Worm (Caenorhabditis elegans): ENCODE measurements around the gene F19B10.10.

Gene F19B10.10

ce11 chrII:3682770-3683234, 1.6 kb upstream of the F19B10.10 start, which contains the start of gene F19B10.1 (continued):
- TF ChIP-seq mcd-1 (GFP tag; IDR thresholded peaks at IDR 0.05) (peak; percentile 66; the same call in 1 of the 2 replicates), snpc-4 (GFP tag; optimal IDR thresholded peaks at IDR 0.05) (no peak), snpc-4 (tag; optimal IDR thresholded peaks at IDR 0.05) (peak in 1 of 4 experiments; percentile 62), attf-5 (GFP tag; optimal IDR thresholded peaks at IDR 0.05) (peak; percentile 66), Y53F4B.3 (GFP tag; IDR thresholded peaks at IDR 0.05) (no peak)

DNA sequence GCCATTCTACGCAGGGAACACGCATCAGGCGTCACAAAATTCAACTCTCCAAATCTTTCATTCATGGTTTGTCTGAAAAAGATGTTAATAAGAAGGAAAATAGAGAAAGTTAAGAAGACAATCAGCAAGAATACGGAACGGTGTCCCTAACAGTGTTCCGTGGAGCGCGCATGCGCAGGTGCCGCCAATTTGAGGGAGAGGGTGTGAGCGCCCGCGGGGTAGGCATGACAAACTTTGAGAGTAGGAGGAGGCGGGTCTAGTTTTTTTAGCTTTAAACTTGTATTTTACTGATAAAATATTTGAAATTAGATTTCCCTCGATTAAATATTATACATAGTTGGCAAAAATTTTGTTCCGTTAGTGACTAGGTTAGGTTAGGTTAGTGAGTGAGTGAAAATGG, 849 bp downstream of the F19B10.10 start:
- TF ChIP-seq madf-8 (GFP tag; conservative IDR thresholded peaks at IDR 0.05) (peak; percentile 70), efl-1 (GFP tag; optimal IDR thresholded peaks at IDR 0.05) (peak; percentile 75), somi-1 (GFP tag; optimal IDR thresholded peaks at IDR 0.05) (no peak), rpc-1 (optimal IDR thresholded peaks at IDR 0.05) (no peak), rpc-1 (tag; optimal IDR thresholded peaks at IDR 0.05) (no peak), xnd-1 (tag; optimal IDR thresholded peaks at IDR 0.05) (peak; percentile 34), dpl-1 (GFP tag; optimal IDR thresholded peaks at IDR 0.05) (peak; percentile 34), lin-40 (tag; optimal IDR thresholded peaks at IDR 0.05) (no peak), ztf-3 (GFP tag; optimal IDR thresholded peaks at IDR 0.05) (no peak), let-526 (GFP tag; IDR thresholded peaks at IDR 0.05) (no peak), ceh-100 (GFP tag; IDR thresholded peaks at IDR 0.05) (no peak), egl-44 (GFP tag; IDR thresholded peaks at IDR 0.05) (no peak), unc-62 (GFP tag; optimal IDR thresholded peaks at IDR 0.05) (no peak), Y79H2A.3 (GFP tag; conservative IDR thresholded peaks at IDR 0.05) (no peak), mxl-1 (tag; optimal IDR thresholded peaks at IDR 0.05) (no peak), ekl-4 (GFP tag; IDR thresholded peaks at IDR 0.05) (no peak), rcor-1 (GFP tag; IDR thresholded peaks at IDR 0.05) (no peak), lsl-1 (GFP tag; optimal IDR thresholded peaks at IDR 0.05) (no peak), C17E4.6 (GFP tag; IDR thresholded peaks at IDR 0.05) (no peak), madf-6 (GFP tag; IDR thresholded peaks at IDR 0.05) (peak; percentile 86), hmg-1.2 (GFP tag; IDR thresholded peaks at IDR 0.05) (peak; percentile 10; the same call in 1 of the 2 replicates)

DNA sequence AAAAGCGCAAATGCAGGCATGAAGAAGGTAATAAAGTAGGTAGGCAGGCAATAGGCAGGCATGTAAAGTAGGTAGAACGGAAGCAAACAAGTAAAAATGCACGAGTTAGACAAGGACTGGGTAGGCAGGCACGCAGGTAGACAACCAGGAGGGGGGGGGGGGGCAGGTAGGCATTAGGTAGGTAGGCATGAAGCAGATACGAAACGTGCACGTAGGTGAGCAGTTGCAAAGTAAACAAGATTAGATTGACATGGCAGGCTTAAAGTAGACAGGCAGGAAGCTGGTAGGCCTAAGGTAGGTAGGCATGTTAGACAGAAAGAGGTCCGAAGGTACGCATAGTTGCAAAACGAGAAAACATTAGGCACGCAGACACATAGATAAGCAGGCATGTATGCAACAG, 2.2 kb downstream of the F19B10.10 start:
- TF ChIP-seq lin-40 (tag; optimal IDR thresholded peaks at IDR 0.05) (no peak), mcd-1 (GFP tag; IDR thresholded peaks at IDR 0.05) (no peak), ZK185.1 (tag; optimal IDR thresholded peaks at IDR 0.05; ENCODE audit: poor library complexity, severe bottlenecking) (no peak), atf-7 (tag; optimal IDR thresholded peaks at IDR 0.05) (no peak), ceh-100 (GFP tag; IDR thresholded peaks at IDR 0.05) (no peak), zim-3 (tag; optimal IDR thresholded peaks at IDR 0.05) (no peak), akir-1 (GFP tag; optimal IDR thresholded peaks at IDR 0.05) (no peak), T26A5.8 (tag; optimal IDR thresholded peaks at IDR 0.05) (no peak), B0336.3 (GFP tag; IDR thresholded peaks at IDR 0.05) (no peak), hrde-1 (tag; optimal IDR thresholded peaks at IDR 0.05; ENCODE audit: borderline replicate concordance) (no peak), sptf-2 (GFP tag; optimal IDR thresholded peaks at IDR 0.05) (no peak), attf-5 (GFP tag; optimal IDR thresholded peaks at IDR 0.05) (no peak), zfh-2 (GFP tag; conservative IDR thresholded peaks at IDR 0.05) (no peak), Y53F4B.3 (GFP tag; IDR thresholded peaks at IDR 0.05) (no peak), F23B12.7 (tag; optimal IDR thresholded peaks at IDR 0.05; ENCODE audit: insufficient read depth) (no peak), ceh-40 (GFP tag; IDR thresholded peaks at IDR 0.05) (no peak), athp-1 (tag; optimal IDR thresholded peaks at IDR 0.05) (no peak), let-526 (GFP tag; IDR thresholded peaks at IDR 0.05) (no peak), rec-8 (tag; optimal IDR thresholded peaks at IDR 0.05) (no peak), F57C9.4 (tag; optimal IDR thresholded peaks at IDR 0.05) (no peak)
